Fruit fly (Drosophila melanogaster) whole organism: ENCODE data around the gene firl.

Experiments used
- pan ChIP-seq: fragments of >200 bp; optimal IDR thresholded peaks from 2 replicates; lab custom pipeline; 2017
- psq ChIP-seq: fragments of >200 bp; optimal IDR thresholded peaks from 2 replicates; lab custom pipeline; 2017

- TF ChIP-seq pan (lab: Kevin White, UChicago): no peak
- TF ChIP-seq psq: no peak
These were observed 12.1 kb upstream of the firl start for dm6 chr2L:12078695-12079094.
